Worm (Caenorhabditis elegans) whole organism, midembryonic: ENCODE results near the gene snt-1.

Source experiments
- flt-1 ChIP-seq: fragments of 200-800 bp; sonication (Bioruptor generic); IDR thresholded peaks from 2 replicates; pipeline ENCODE4 v1.3.6; 2022; ENCODE audit warnings: missing genetic modification characterization, missing compliant biosample characterization
- med-1 ChIP-seq: sonication (generic microtip); optimal IDR thresholded peaks from 2 replicates; lab custom pipeline; 2017; ENCODE audit warnings: missing genetic modification characterization, mild to moderate bottlenecking, missing compliant biosample characterization, antibody characterized with exemption, missing genetic modification reagents; ENCODE audit not compliant: insufficient read depth
- ref-1 ChIP-seq: fragments of 200-800 bp; sonication (Bioruptor generic); conservative IDR thresholded peaks from 2 replicates; pipeline ENCODE4 v1.3.6; 2022; ENCODE audit warnings: missing genetic modification reagents, missing genetic modification characterization, missing compliant biosample characterization

- no peak for TF ChIP-seq flt-1 (GFP tag; lab: Robert Waterston, UW)
- no peak for TF ChIP-seq ref-1 (GFP tag; lab: Robert Waterston, UW)
- TF ChIP-seq med-1 = no peak
Measured at ce11 chrII:6764734-6765133, 46.0 kb upstream of the snt-1 start, which contains the start of gene nlp-50.
